Fruit fly (Drosophila melanogaster) whole organism, embryonic: ENCODE measurements around the gene yellow-f.

Source experiments
- Atf3 ChIP-seq: fragments of 200-800 bp; sonication (Bioruptor generic); optimal IDR thresholded peaks from 3 replicates; lab custom pipeline; 2016; ENCODE audit warnings: missing biosample characterization, missing genetic modification characterization
- CG10147 ChIP-seq: fragments of 200-800 bp; sonication (Bioruptor generic); optimal IDR thresholded peaks from 2 replicates; lab custom pipeline; 2019; ENCODE audit warnings: missing biosample characterization, mild to moderate bottlenecking, missing genetic modification characterization, moderate library complexity
- CG11504 ChIP-seq: fragments of 200-800 bp; sonication (Bioruptor generic); optimal IDR thresholded peaks from 3 replicates; lab custom pipeline; 2019; ENCODE audit warnings: missing biosample characterization, mild to moderate bottlenecking, missing genetic modification characterization, moderate library complexity
- CG12942 ChIP-seq: fragments of 200-800 bp; sonication (Bioruptor generic); optimal IDR thresholded peaks from 3 replicates; lab custom pipeline; 2016; ENCODE audit warnings: missing biosample characterization, missing genetic modification characterization
- CG13624 ChIP-seq: fragments of 200-800 bp; sonication (Bioruptor generic); optimal IDR thresholded peaks from 2 replicates; lab custom pipeline; 2016; ENCODE audit warnings: missing biosample characterization, missing genetic modification characterization
- CG17359 ChIP-seq: fragments of 200-800 bp; sonication (Bioruptor generic); optimal IDR thresholded peaks from 3 replicates; lab custom pipeline; 2018; ENCODE audit warnings: missing biosample characterization, mild to moderate bottlenecking, missing genetic modification characterization, moderate library complexity
- CG17829 ChIP-seq: fragments of 200-800 bp; optimal IDR thresholded peaks from 2 replicates; lab custom pipeline; 2019; ENCODE audit warnings: missing biosample characterization, mild to moderate bottlenecking, missing genetic modification characterization, moderate library complexity
- CG3163 ChIP-seq: fragments of 200-800 bp; sonication (Bioruptor generic); optimal IDR thresholded peaks from 3 replicates; lab custom pipeline; 2016; ENCODE audit warnings: missing biosample characterization, missing genetic modification characterization
- CG32772 ChIP-seq: fragments of 200-800 bp; sonication (Bioruptor generic); IDR thresholded peaks from 2 replicates; pipeline ENCODE4 v1.3.6; 2022; ENCODE audit warnings: missing biosample characterization, missing genetic modification characterization
- CG3407 ChIP-seq: fragments of 200-800 bp; sonication (Bioruptor generic); optimal IDR thresholded peaks from 2 replicates; lab custom pipeline; 2018; ENCODE audit warnings: missing biosample characterization, mild to moderate bottlenecking, missing genetic modification characterization
- CG34376 ChIP-seq: fragments of 200-800 bp; sonication (Bioruptor generic); optimal IDR thresholded peaks from 2 replicates; lab custom pipeline; 2018; ENCODE audit warnings: missing biosample characterization, mild to moderate bottlenecking, missing genetic modification characterization
- CG3847 ChIP-seq: fragments of 200-800 bp; sonication (Bioruptor generic); IDR thresholded peaks from 2 replicates; pipeline ENCODE4 v1.3.6; 2022; ENCODE audit warnings: missing biosample characterization, missing genetic modification characterization
- CG6683 ChIP-seq: fragments of 200-800 bp; sonication (Bioruptor generic); optimal IDR thresholded peaks from 2 replicates; lab custom pipeline; 2017; ENCODE audit warnings: missing biosample characterization, mild to moderate bottlenecking, missing genetic modification characterization, missing genetic modification reagents
- CG8478 ChIP-seq: fragments of >200 bp; optimal IDR thresholded peaks from 2 replicates; lab custom pipeline; 2018
- CG9797 ChIP-seq: fragments of 200-800 bp; sonication (Bioruptor generic); optimal IDR thresholded peaks from 3 replicates; lab custom pipeline; 2018; ENCODE audit warnings: missing biosample characterization, mild to moderate bottlenecking, missing genetic modification characterization
- CG9817 ChIP-seq: fragments of 200-800 bp; sonication (Bioruptor generic); optimal IDR thresholded peaks from 2 replicates; lab custom pipeline; 2018; ENCODE audit warnings: missing biosample characterization, mild to moderate bottlenecking, missing genetic modification characterization, moderate library complexity
- CG9932 ChIP-seq: fragments of 200-800 bp; sonication (Bioruptor generic); IDR thresholded peaks from 2 replicates; pipeline ENCODE4 v1.3.6; 2022; ENCODE audit warnings: missing biosample characterization, missing genetic modification characterization
- Deaf1 ChIP-seq: fragments of 200-800 bp; optimal IDR thresholded peaks from 3 replicates; lab custom pipeline; 2019; ENCODE audit warnings: missing biosample characterization, mild to moderate bottlenecking, missing genetic modification characterization, moderate library complexity
- Ets65A ChIP-seq: fragments of 200-800 bp; sonication (Bioruptor generic); peaks from one replicate; lab custom pipeline; 2016; ENCODE audit warnings: missing biosample characterization, missing genetic modification characterization
- GATAe ChIP-seq: fragments of 200-800 bp; sonication (Bioruptor generic); conservative IDR thresholded peaks from 2 replicates; pipeline ENCODE4 v1.3.6; 2022; ENCODE audit warnings: missing biosample characterization, missing genetic modification characterization
- HLH54F ChIP-seq: fragments of 200-800 bp; sonication (Bioruptor generic); optimal IDR thresholded peaks from 3 replicates; lab custom pipeline; 2016; ENCODE audit warnings: missing biosample characterization, missing genetic modification characterization
- Max ChIP-seq: fragments of 200-800 bp; sonication (Bioruptor generic); optimal IDR thresholded peaks from 2 replicates; lab custom pipeline; 2016; ENCODE audit warnings: missing biosample characterization, mild to moderate bottlenecking, missing genetic modification characterization
- NC2α ChIP-seq: fragments of 200-800 bp; sonication (Bioruptor generic); optimal IDR thresholded peaks from 2 replicates; lab custom pipeline; 2016; ENCODE audit warnings: missing biosample characterization, missing genetic modification characterization
- Nf-YB ChIP-seq: fragments of 200-800 bp; sonication (Bioruptor generic); optimal IDR thresholded peaks from 3 replicates; lab custom pipeline; 2019; ENCODE audit warnings: missing biosample characterization, mild to moderate bottlenecking, missing genetic modification characterization, moderate library complexity
- Rx ChIP-seq: fragments of 200-800 bp; sonication (Bioruptor generic); IDR thresholded peaks from 2 replicates; pipeline ENCODE4 v1.3.6; 2022; ENCODE audit warnings: missing biosample characterization, missing genetic modification characterization
- Scr ChIP-seq: fragments of 200-800 bp; sonication (Bioruptor generic); IDR thresholded peaks from 2 replicates; pipeline ENCODE4 v1.3.6; 2022; ENCODE audit warnings: missing biosample characterization, missing genetic modification characterization; ENCODE audit not compliant: partially characterized antibody
- amos ChIP-seq: fragments of 200-800 bp; sonication (Bioruptor generic); IDR thresholded peaks from 2 replicates; pipeline ENCODE4 v1.3.6; 2022; ENCODE audit warnings: missing biosample characterization, missing genetic modification characterization; ENCODE audit not compliant: partially characterized antibody
- aop ChIP-seq: fragments of 200-800 bp; sonication (Bioruptor generic); IDR thresholded peaks from 2 replicates; pipeline ENCODE4 v1.3.6; 2022; ENCODE audit warnings: missing biosample characterization, missing genetic modification characterization
- bbx ChIP-seq: fragments of 200-800 bp; sonication (Bioruptor generic); IDR thresholded peaks from 2 replicates; pipeline ENCODE4 v1.3.6; 2022; ENCODE audit warnings: missing biosample characterization, missing genetic modification characterization; ENCODE audit not compliant: partially characterized antibody
- bcd ChIP-seq: fragments of 200-800 bp; sonication (Bioruptor generic); optimal IDR thresholded peaks from 2 replicates; lab custom pipeline; 2017; ENCODE audit warnings: missing biosample characterization, mild to moderate bottlenecking, missing genetic modification characterization
- cas ChIP-seq: fragments of 200-800 bp; sonication (Bioruptor generic); IDR thresholded peaks from 2 replicates; pipeline ENCODE4 v1.3.6; 2022; ENCODE audit warnings: missing biosample characterization, missing genetic modification characterization
- cato ChIP-seq: fragments of 200-800 bp; sonication (Bioruptor generic); optimal IDR thresholded peaks from 2 replicates; lab custom pipeline; 2016; ENCODE audit warnings: missing biosample characterization, missing genetic modification characterization, borderline replicate concordance
- crc ChIP-seq: fragments of 200-800 bp; sonication (Bioruptor generic); optimal IDR thresholded peaks from 2 replicates; lab custom pipeline; 2016; ENCODE audit warnings: missing biosample characterization, missing genetic modification characterization
- crol ChIP-seq: fragments of 200-800 bp; sonication (Bioruptor generic); IDR thresholded peaks from 2 replicates; pipeline ENCODE4 v1.3.6; 2022; ENCODE audit warnings: missing biosample characterization, missing genetic modification characterization
- dmrt11E ChIP-seq: fragments of 200-800 bp; sonication (Bioruptor generic); optimal IDR thresholded peaks from 3 replicates; lab custom pipeline; 2018; ENCODE audit warnings: missing biosample characterization, mild to moderate bottlenecking, missing genetic modification characterization, moderate library complexity
- dmrt99B ChIP-seq: fragments of 200-800 bp; sonication (Bioruptor generic); optimal IDR thresholded peaks from 2 replicates; lab custom pipeline; 2018; ENCODE audit warnings: missing biosample characterization, mild to moderate bottlenecking, missing genetic modification characterization, moderate library complexity
- kni ChIP-seq: fragments of 200-800 bp; sonication (Bioruptor generic); optimal IDR thresholded peaks from 3 replicates; lab custom pipeline; 2017; ENCODE audit warnings: mild to moderate bottlenecking, missing biosample characterization, missing genetic modification reagents, missing genetic modification characterization
- lilli ChIP-seq: fragments of 200-800 bp; sonication (Bioruptor generic); optimal IDR thresholded peaks from 3 replicates; lab custom pipeline; 2016; ENCODE audit warnings: missing biosample characterization, missing genetic modification characterization
- lola ChIP-seq, 3 experiments: fragments of >200 bp in 2 of 3; fragments of 200-800 bp in 1 of 3; sonication (Bioruptor generic) in 1 of 3; optimal IDR thresholded peaks; 2 replicates each; lab custom pipeline; 2017 to 2019; ENCODE audit warnings: missing biosample characterization in 3 of 3, missing genetic modification characterization in 3 of 3, mild to moderate bottlenecking in 1 of 3, moderate library complexity in 1 of 3
- nom ChIP-seq: fragments of 200-800 bp; sonication (Bioruptor generic); optimal IDR thresholded peaks from 2 replicates; lab custom pipeline; 2017; ENCODE audit warnings: missing biosample characterization, missing genetic modification characterization, mild to moderate bottlenecking, moderate library complexity, missing genetic modification reagents
- sim ChIP-seq: fragments of 200-800 bp; sonication (Bioruptor generic); IDR thresholded peaks from 2 replicates; pipeline ENCODE4 v1.3.6; 2022; ENCODE audit warnings: missing biosample characterization, missing genetic modification characterization
- slou ChIP-seq: fragments of 200-800 bp; sonication (Bioruptor generic); optimal IDR thresholded peaks from 3 replicates; lab custom pipeline; 2016; ENCODE audit warnings: missing biosample characterization, missing genetic modification characterization
- ssp ChIP-seq: fragments of 200-800 bp; sonication (Bioruptor generic); IDR thresholded peaks from 2 replicates; pipeline ENCODE4 v1.3.6; 2022; ENCODE audit warnings: missing biosample characterization, missing genetic modification characterization
- tap ChIP-seq: fragments of 200-800 bp; optimal IDR thresholded peaks from 3 replicates; lab custom pipeline; 2019; ENCODE audit warnings: missing biosample characterization, mild to moderate bottlenecking, missing genetic modification characterization, moderate library complexity
- tgo ChIP-seq: fragments of 200-800 bp; sonication (Bioruptor generic); IDR thresholded peaks from 3 replicates; pipeline ENCODE4 v1.3.6; 2022; ENCODE audit warnings: missing biosample characterization, missing genetic modification characterization
- twi ChIP-seq: fragments of 200-800 bp; optimal IDR thresholded peaks from 2 replicates; lab custom pipeline; 2019; ENCODE audit warnings: missing biosample characterization, mild to moderate bottlenecking, missing genetic modification characterization, moderate library complexity
- vvl ChIP-seq: fragments of 200-800 bp; sonication (Bioruptor generic); IDR thresholded peaks from 2 replicates; pipeline ENCODE4 v1.3.6; 2022; ENCODE audit warnings: missing biosample characterization, missing genetic modification characterization
- wdn ChIP-seq: fragments of 200-800 bp; sonication (Bioruptor generic); IDR thresholded peaks from 2 replicates; pipeline ENCODE4 v1.3.6; 2022; ENCODE audit warnings: missing biosample characterization, missing genetic modification characterization

Gene yellow-f

DNA sequence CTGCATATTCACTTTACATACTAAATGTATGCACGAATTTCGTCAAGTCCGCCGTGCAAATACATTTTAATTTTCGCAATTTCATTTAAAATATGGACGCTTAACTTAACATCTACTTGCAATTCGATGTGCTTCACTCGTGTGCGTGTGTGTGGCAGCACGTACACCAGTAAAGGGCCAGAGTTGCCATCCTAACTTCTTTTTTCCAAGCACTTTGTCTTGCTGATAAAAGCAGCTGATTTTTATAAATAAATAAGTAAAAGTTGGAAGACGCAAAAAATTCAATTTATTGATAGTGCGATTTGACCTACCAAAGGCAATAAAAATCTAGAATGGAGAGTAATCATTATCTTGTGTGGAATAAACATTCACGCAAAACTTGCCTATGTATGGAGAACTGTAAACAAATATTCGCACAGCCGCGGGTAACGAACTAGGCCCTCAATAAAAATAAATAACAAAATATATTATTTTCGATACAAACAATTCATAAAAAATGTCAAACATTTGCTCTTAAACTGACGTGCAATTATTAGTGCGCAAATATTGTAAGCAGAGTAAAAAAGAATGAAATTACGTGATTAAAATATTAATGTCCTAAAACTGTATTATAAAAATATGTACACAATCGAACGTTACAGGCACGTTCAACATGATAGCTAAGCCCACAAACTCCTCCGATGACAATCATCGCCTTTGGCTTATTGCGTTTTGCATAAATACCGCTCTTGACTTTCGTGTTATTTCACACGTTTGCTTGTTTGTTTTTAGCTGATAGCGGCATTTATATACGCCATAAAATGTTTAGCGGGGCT lies 10.6 kb downstream of the yellow-f start (continued):
- TF ChIP-seq HLH54F (GFP tag; lab: Kevin White, UChicago): no peak
- TF ChIP-seq CG11504: peak; percentile 78
- peak; percentile 17; the same call in 1 of the 2 replicates for TF ChIP-seq Scr (GFP tag; lab: Robert Waterston, UW)
- TF ChIP-seq CG8478 (lab: Kevin White, UChicago): peak; percentile 90
- TF ChIP-seq tap (tag; lab: Kevin White, UChicago): peak; percentile 27
- peak; percentile 79 for TF ChIP-seq bcd (GFP tag; lab: Kevin White, UChicago)
- TF ChIP-seq crol (GFP tag; lab: Robert Waterston, UW): no peak
- TF ChIP-seq dmrt11E: peak; percentile 53
- TF ChIP-seq lilli: peak; percentile 63
- peak; percentile 58 for TF ChIP-seq nom (GFP tag; lab: Kevin White, UChicago)
- peak; percentile 43; the same call in 1 of the 3 replicates for TF ChIP-seq tgo (GFP tag; lab: Robert Waterston, UW)
- no peak for TF ChIP-seq NC2α (GFP tag; lab: Kevin White, UChicago)
- TF ChIP-seq lola (GFP tag; optimal IDR thresholded peaks at IDR 0.05; lab: Kevin White, UChicago): peak in 2 of 3 experiments; percentile 56 to 63
- 0 out of 2 replicates have a peak, but pooled peaks have one; percentile 25 for TF ChIP-seq bbx
- TF ChIP-seq ssp (GFP tag; lab: Robert Waterston, UW): peak; percentile 14; the same call in 1 of the 2 replicates
- TF ChIP-seq Nf-YB (GFP tag; lab: Kevin White, UChicago): peak; percentile 52
- TF ChIP-seq kni (GFP tag; lab: Kevin White, UChicago): peak; percentile 29
- no peak for TF ChIP-seq Atf3
- TF ChIP-seq CG34376 (GFP tag; lab: Kevin White, UChicago): peak; percentile 86
- TF ChIP-seq slou (GFP tag; lab: Kevin White, UChicago): peak; percentile 38
- peak; percentile 61 for TF ChIP-seq CG17829 (tag; lab: Kevin White, UChicago)
- peak; percentile 89 for TF ChIP-seq Ets65A (GFP tag; lab: Kevin White, UChicago)
- TF ChIP-seq crc (GFP tag; lab: Kevin White, UChicago): peak; percentile 13
- TF ChIP-seq dmrt99B (tag; lab: Kevin White, UChicago): peak; percentile 72
- peak; percentile 66 for TF ChIP-seq CG32772 (GFP tag; lab: Robert Waterston, UW)
- peak; percentile 70 for TF ChIP-seq CG9817 (tag; lab: Kevin White, UChicago)
- TF ChIP-seq CG10147 (GFP tag; lab: Kevin White, UChicago): peak; percentile 57
- peak; percentile 65 for TF ChIP-seq CG17359
- TF ChIP-seq aop (GFP tag; lab: Robert Waterston, UW): no peak
- TF ChIP-seq CG3163 (GFP tag; lab: Kevin White, UChicago): no peak
- no peak for TF ChIP-seq CG9797 (GFP tag; lab: Kevin White, UChicago)
- TF ChIP-seq twi: peak; percentile 15
- no peak for TF ChIP-seq sim (GFP tag; lab: Robert Waterston, UW)
- peak; percentile 20 for TF ChIP-seq CG12942 (GFP tag; lab: Kevin White, UChicago)
- TF ChIP-seq CG9932 (GFP tag; lab: Robert Waterston, UW): peak; percentile 81
- peak; percentile 40 for TF ChIP-seq Deaf1 (tag; lab: Kevin White, UChicago)
- peak; percentile 13; the same call in 1 of the 2 replicates for TF ChIP-seq amos (GFP tag; lab: Robert Waterston, UW)
- peak; percentile 43 for TF ChIP-seq cato
- peak; percentile 53; the same call in 1 of the 2 replicates for TF ChIP-seq wdn (GFP tag; lab: Robert Waterston, UW)
- peak; percentile 38 for TF ChIP-seq CG13624 (GFP tag; lab: Kevin White, UChicago)
- no peak for TF ChIP-seq CG3407 (GFP tag; lab: Kevin White, UChicago)
- TF ChIP-seq CG6683 (GFP tag; lab: Kevin White, UChicago): peak; percentile 6
- peak; percentile 47 for TF ChIP-seq Max (GFP tag; lab: Kevin White, UChicago)
- TF ChIP-seq Rx: peak; percentile 40; the same call in 1 of the 2 replicates
- peak; percentile 37 for TF ChIP-seq vvl
- TF ChIP-seq GATAe: no peak
- TF ChIP-seq CG3847 (GFP tag; lab: Robert Waterston, UW): peak; percentile 63
- 0 out of 2 replicates have a peak, but pooled peaks have one; percentile 10 for TF ChIP-seq cas (GFP tag; lab: Robert Waterston, UW)
